Worm (Caenorhabditis elegans) whole organism, mixed stage, embryonic: ENCODE measurements around the gene sft-4.

Experiments used
- M03D4.4 ChIP-seq: sonication (generic microtip); optimal IDR thresholded peaks from 2 replicates; lab custom pipeline; 2017; ENCODE audit warnings: mild to moderate bottlenecking, missing genetic modification characterization, missing compliant biosample characterization
- bed-3 ChIP-seq: fragments of 200-800 bp; sonication (Bioruptor generic); optimal IDR thresholded peaks from 3 replicates; lab custom pipeline; 2018; ENCODE audit warnings: mild to moderate bottlenecking, missing genetic modification characterization, moderate library complexity, missing compliant biosample characterization
- blmp-1 ChIP-seq: fragments of 150-350 bp; optimal IDR thresholded peaks from 2 replicates; lab custom pipeline; 2014; ENCODE audit warnings: missing biosample characterization, missing genetic modification characterization
- ceh-39 ChIP-seq: fragments of 150-350 bp; optimal IDR thresholded peaks from 2 replicates; lab custom pipeline; 2014; ENCODE audit warnings: missing biosample characterization, missing genetic modification characterization
- ceh-43 ChIP-seq: fragments of 200-800 bp; sonication (Bioruptor generic); optimal IDR thresholded peaks from 2 replicates; lab custom pipeline; 2018; ENCODE audit warnings: mild to moderate bottlenecking, missing genetic modification characterization, moderate library complexity, missing compliant biosample characterization
- ceh-83 ChIP-seq: fragments of 200-800 bp; sonication (Bioruptor generic); optimal IDR thresholded peaks from 2 replicates; lab custom pipeline; 2018; ENCODE audit warnings: mild to moderate bottlenecking, missing genetic modification characterization, missing compliant biosample characterization
- ces-1 ChIP-seq: fragments of 150-350 bp; optimal IDR thresholded peaks from 2 replicates; lab custom pipeline; 2014; ENCODE audit warnings: missing biosample characterization, missing genetic modification reagents, missing genetic modification characterization
- cnd-1 ChIP-seq: fragments of 200-800 bp; sonication (Bioruptor generic); optimal IDR thresholded peaks from 2 replicates; lab custom pipeline; 2018; ENCODE audit warnings: mild to moderate bottlenecking, missing genetic modification characterization, missing compliant biosample characterization
- drap-1 ChIP-seq: fragments of 200-800 bp; sonication (Bioruptor generic); optimal IDR thresholded peaks from 3 replicates; lab custom pipeline; 2018; ENCODE audit warnings: mild to moderate bottlenecking, missing genetic modification characterization, missing compliant biosample characterization
- elt-1 ChIP-seq: sonication (generic microtip); optimal IDR thresholded peaks from 2 replicates; lab custom pipeline; 2017; ENCODE audit warnings: missing genetic modification characterization, mild to moderate bottlenecking, missing compliant biosample characterization, antibody characterized with exemption, moderate library complexity, borderline replicate concordance; ENCODE audit not compliant: insufficient read depth
- elt-3 ChIP-seq: fragments of 150-350 bp; optimal IDR thresholded peaks from 2 replicates; lab custom pipeline; 2014; ENCODE audit warnings: missing biosample characterization, missing genetic modification characterization
- flh-1 ChIP-seq: fragments of 200-800 bp; sonication (Bioruptor generic); optimal IDR thresholded peaks from 2 replicates; lab custom pipeline; 2018; ENCODE audit warnings: mild to moderate bottlenecking, missing genetic modification characterization, moderate library complexity, missing compliant biosample characterization
- ham-2 ChIP-seq: fragments of 200-800 bp; sonication (Bioruptor generic); optimal IDR thresholded peaks from 2 replicates; lab custom pipeline; 2018; ENCODE audit warnings: mild to moderate bottlenecking, missing genetic modification characterization, missing compliant biosample characterization
- hlh-1 ChIP-seq: fragments of 150-350 bp; optimal IDR thresholded peaks from 2 replicates; lab custom pipeline; 2014; ENCODE audit warnings: missing biosample characterization, missing genetic modification reagents, missing genetic modification characterization
- lin-13 ChIP-seq: fragments of 150-350 bp; optimal IDR thresholded peaks from 2 replicates; lab custom pipeline; 2014; ENCODE audit warnings: missing biosample characterization, missing genetic modification characterization
- lin-32 ChIP-seq: fragments of 200-800 bp; sonication (Bioruptor generic); optimal IDR thresholded peaks from 2 replicates; lab custom pipeline; 2018; ENCODE audit warnings: mild to moderate bottlenecking, missing genetic modification characterization, missing compliant biosample characterization
- lsy-2 ChIP-seq: fragments of 150-350 bp; optimal IDR thresholded peaks from 2 replicates; lab custom pipeline; 2014; ENCODE audit warnings: missing biosample characterization, missing genetic modification characterization
- mab-5 ChIP-seq: fragments of 150-350 bp; optimal IDR thresholded peaks from 2 replicates; lab custom pipeline; 2014; ENCODE audit warnings: missing biosample characterization, missing genetic modification characterization
- mep-1 ChIP-seq: fragments of 150-350 bp; optimal IDR thresholded peaks from 2 replicates; lab custom pipeline; 2017; ENCODE audit warnings: missing biosample characterization, missing genetic modification reagents, missing genetic modification characterization, inconsistent platforms
- mls-2 ChIP-seq: sonication (generic microtip); optimal IDR thresholded peaks from 2 replicates; lab custom pipeline; 2016; ENCODE audit warnings: mild to moderate bottlenecking, missing genetic modification characterization, moderate library complexity, missing compliant biosample characterization
- nhr-12 ChIP-seq: fragments of 150-350 bp; optimal IDR thresholded peaks from 2 replicates; lab custom pipeline; 2014; ENCODE audit warnings: missing biosample characterization, missing genetic modification characterization
- nhr-2 ChIP-seq: fragments of 150-350 bp; optimal IDR thresholded peaks from 2 replicates; lab custom pipeline; 2014; ENCODE audit warnings: missing biosample characterization, missing genetic modification characterization
- nhr-237 ChIP-seq: fragments of 150-350 bp; optimal IDR thresholded peaks from 2 replicates; lab custom pipeline; 2014; ENCODE audit warnings: missing biosample characterization, missing genetic modification characterization
- nhr-28 ChIP-seq: fragments of 150-350 bp; optimal IDR thresholded peaks from 2 replicates; lab custom pipeline; 2014; ENCODE audit warnings: missing biosample characterization, missing genetic modification characterization
- nhr-76 ChIP-seq: sonication (generic microtip); optimal IDR thresholded peaks from 2 replicates; lab custom pipeline; 2017; ENCODE audit warnings: missing biosample characterization, missing genetic modification characterization
- pha-4 ChIP-seq: fragments of 150-350 bp; optimal IDR thresholded peaks from 2 replicates; lab custom pipeline; 2018; ENCODE audit warnings: missing biosample characterization, missing genetic modification reagents, missing genetic modification characterization
- sem-2 ChIP-seq: fragments of 200-800 bp; sonication (Bioruptor generic); optimal IDR thresholded peaks from 2 replicates; lab custom pipeline; 2018; ENCODE audit warnings: mild to moderate bottlenecking, missing genetic modification characterization, missing compliant biosample characterization
- snpc-4 ChIP-seq: fragments of 150-350 bp; optimal IDR thresholded peaks from 2 replicates; lab custom pipeline; 2014; ENCODE audit warnings: missing biosample characterization, missing genetic modification characterization
- sptf-1 ChIP-seq: sonication (generic microtip); optimal IDR thresholded peaks from 2 replicates; lab custom pipeline; 2017; ENCODE audit warnings: mild to moderate bottlenecking, missing genetic modification characterization, moderate library complexity, missing compliant biosample characterization
- tbx-8 ChIP-seq: fragments of 200-800 bp; sonication (Bioruptor generic); optimal IDR thresholded peaks from 2 replicates; lab custom pipeline; 2018; ENCODE audit warnings: mild to moderate bottlenecking, missing genetic modification characterization, moderate library complexity, missing compliant biosample characterization
- unc-120 ChIP-seq: sonication (generic microtip); optimal IDR thresholded peaks from 2 replicates; lab custom pipeline; 2017; ENCODE audit warnings: missing genetic modification characterization, missing compliant biosample characterization; ENCODE audit not compliant: poor library complexity, severe bottlenecking
- unc-39 ChIP-seq: fragments of 150-350 bp; optimal IDR thresholded peaks from 2 replicates; lab custom pipeline; 2014; ENCODE audit warnings: missing biosample characterization, missing genetic modification characterization
- unc-62 ChIP-seq: fragments of 150-350 bp; optimal IDR thresholded peaks from 2 replicates; lab custom pipeline; 2014; ENCODE audit warnings: missing biosample characterization, missing genetic modification reagents, missing genetic modification characterization
- zip-8 ChIP-seq: fragments of 150-350 bp; optimal IDR thresholded peaks from 2 replicates; lab custom pipeline; 2014; ENCODE audit warnings: missing biosample characterization, missing genetic modification characterization
- ztf-11 ChIP-seq: fragments of 150-350 bp; optimal IDR thresholded peaks from 2 replicates; lab custom pipeline; 2014; ENCODE audit warnings: missing biosample characterization, missing genetic modification characterization

Gene sft-4

DNA sequence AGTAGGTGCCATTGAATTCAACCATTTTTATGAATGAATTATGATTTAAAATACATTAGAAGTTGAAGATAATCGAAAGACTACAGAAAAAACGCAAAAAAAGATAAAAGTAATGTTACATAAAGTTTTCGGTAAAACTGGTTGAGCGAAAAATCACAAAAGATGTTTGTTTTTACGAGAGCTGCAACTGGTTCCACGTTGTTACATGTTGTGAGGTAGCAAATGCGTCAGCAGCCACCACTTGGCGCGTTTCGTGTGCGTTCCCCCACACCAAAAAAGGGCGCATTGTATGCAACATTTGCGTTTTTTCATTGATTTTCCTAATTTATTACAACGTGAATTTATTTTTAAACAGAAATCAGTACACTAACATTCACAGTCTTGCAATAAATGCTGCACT lies 1.6 kb upstream of the sft-4 start, which contains the start of gene gakh-1:
gakh-1 (plus strand) TSS at position 347 of the 400 bp plus-strand sequence.
- TF ChIP-seq mep-1 (tag; lab: Kevin White, UChicago) (no peak), nhr-237 (no peak), mab-5 (tag; lab: Kevin White, UChicago) (no peak), unc-120 (tag; lab: Kevin White, UChicago) (peak; percentile 44), flh-1 (GFP tag; lab: Kevin White, UChicago) (no peak), elt-3 (tag; lab: Kevin White, UChicago) (no peak), sptf-1 (peak; percentile 39), lin-13 (tag; lab: Kevin White, UChicago) (peak; percentile 54), nhr-76 (no peak), nhr-12 (tag; lab: Kevin White, UChicago) (no peak), lin-32 (GFP tag; lab: Kevin White, UChicago) (no peak), ham-2 (GFP tag; lab: Kevin White, UChicago) (no peak), hlh-1 (tag; lab: Kevin White, UChicago) (peak; percentile 17), elt-1 (tag; lab: Kevin White, UChicago) (no peak), ceh-39 (tag; lab: Kevin White, UChicago) (no peak), zip-8 (tag; lab: Kevin White, UChicago) (no peak), lsy-2 (tag; lab: Kevin White, UChicago) (no peak), pha-4 (tag; lab: Kevin White, UChicago) (peak; percentile 66), ceh-43 (GFP tag; lab: Kevin White, UChicago) (no peak)

DNA sequence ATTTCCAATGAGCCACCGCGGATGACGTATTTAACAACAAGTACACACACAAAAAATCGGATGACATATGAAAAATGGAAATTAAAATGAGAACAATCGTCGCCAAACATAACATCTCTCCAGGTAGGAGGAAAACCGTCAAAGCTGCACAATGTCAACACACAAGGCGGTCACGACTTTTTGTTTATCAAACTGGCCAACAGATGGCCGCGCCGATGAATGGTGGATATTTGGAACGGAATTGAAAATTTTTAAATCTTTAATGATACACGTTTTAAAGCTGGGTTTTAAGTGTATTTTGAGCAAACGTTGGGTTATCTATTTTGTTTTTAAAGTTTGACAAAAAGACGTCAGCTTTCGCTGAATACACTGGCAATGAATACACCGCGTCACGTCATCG lies 772 bp upstream of the sft-4 start:
- TF ChIP-seq zip-8 (tag; lab: Kevin White, UChicago) (no peak), nhr-237 (no peak), mep-1 (tag; lab: Kevin White, UChicago) (no peak), sem-2 (no peak), tbx-8 (no peak), nhr-28 (no peak), lsy-2 (tag; lab: Kevin White, UChicago) (no peak), pha-4 (tag; lab: Kevin White, UChicago) (peak; percentile 85), unc-120 (tag; lab: Kevin White, UChicago) (no peak), ham-2 (GFP tag; lab: Kevin White, UChicago) (peak; percentile 3), mab-5 (tag; lab: Kevin White, UChicago) (no peak), ces-1 (GFP tag; lab: Kevin White, UChicago) (no peak), elt-1 (tag; lab: Kevin White, UChicago) (no peak), snpc-4 (tag; lab: Kevin White, UChicago) (no peak), nhr-76 (no peak), mls-2 (tag; lab: Kevin White, UChicago) (no peak), ztf-11 (tag; lab: Kevin White, UChicago) (no peak)

DNA sequence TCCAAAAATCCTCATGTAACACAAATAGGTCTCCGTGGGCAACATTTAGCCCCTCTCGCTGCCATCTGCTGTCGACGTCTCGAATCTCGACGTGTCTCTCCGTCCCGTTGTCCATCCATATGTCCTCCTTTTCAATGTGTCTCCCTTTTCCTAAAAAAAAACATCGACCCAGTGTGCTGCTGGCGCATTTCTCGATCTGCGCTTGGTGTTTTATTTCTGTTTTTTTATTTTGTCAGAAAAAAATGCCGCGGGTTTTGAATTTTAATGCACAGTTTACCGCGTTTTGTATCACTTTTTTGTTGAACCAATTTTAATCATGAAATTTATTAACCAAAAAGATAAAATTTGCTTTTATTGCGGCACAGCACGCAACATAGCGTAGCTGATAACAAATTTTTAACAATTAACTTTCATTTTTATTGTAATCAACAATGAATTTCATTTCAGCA lies 4.7 kb downstream of the sft-4 start:
- TF ChIP-seq nhr-12 (tag; lab: Kevin White, UChicago) (no peak), bed-3 (GFP tag; lab: Kevin White, UChicago) (no peak), mep-1 (tag; lab: Kevin White, UChicago) (peak; percentile 44), pha-4 (tag; lab: Kevin White, UChicago) (no peak), snpc-4 (tag; lab: Kevin White, UChicago) (no peak), ceh-43 (GFP tag; lab: Kevin White, UChicago) (no peak), ces-1 (GFP tag; lab: Kevin White, UChicago) (peak; percentile 38), mab-5 (tag; lab: Kevin White, UChicago) (no peak), M03D4.4 (tag; lab: Kevin White, UChicago) (no peak), nhr-28 (no peak), unc-120 (tag; lab: Kevin White, UChicago) (no peak), tbx-8 (no peak), ceh-83 (no peak), zip-8 (tag; lab: Kevin White, UChicago) (no peak), elt-3 (tag; lab: Kevin White, UChicago) (no peak), sptf-1 (peak; percentile 22), hlh-1 (tag; lab: Kevin White, UChicago) (peak; percentile 48), lsy-2 (tag; lab: Kevin White, UChicago) (peak; percentile 9), ham-2 (GFP tag; lab: Kevin White, UChicago) (no peak), sem-2 (no peak), ceh-39 (tag; lab: Kevin White, UChicago) (peak; percentile 31), unc-39 (tag; lab: Kevin White, UChicago) (no peak), cnd-1 (tag; lab: Kevin White, UChicago) (peak; percentile 78), elt-1 (tag; lab: Kevin White, UChicago) (no peak), nhr-76 (no peak), ztf-11 (tag; lab: Kevin White, UChicago) (no peak), blmp-1 (tag; lab: Kevin White, UChicago) (no peak), mls-2 (tag; lab: Kevin White, UChicago) (peak; percentile 43), lin-32 (GFP tag; lab: Kevin White, UChicago) (peak; percentile 54), nhr-237 (no peak), lin-13 (tag; lab: Kevin White, UChicago) (no peak), drap-1 (GFP tag; lab: Kevin White, UChicago) (no peak), flh-1 (GFP tag; lab: Kevin White, UChicago) (no peak), unc-62 (GFP tag; lab: Kevin White, UChicago) (peak; percentile 51), nhr-2 (tag; lab: Kevin White, UChicago) (no peak)
